Worm (Caenorhabditis elegans) whole organism, L1 larva: Measurements from ENCODE around the gene rnh-2.

Experiments
- C04F5.9 ChIP-seq: sonication (generic microtip); optimal IDR thresholded peaks from 2 replicates; lab custom pipeline; 2016; ENCODE audit warnings: missing genetic modification characterization, missing compliant biosample characterization
- C16A3.4 ChIP-seq: fragments of 150-350 bp; optimal IDR thresholded peaks from 2 replicates; lab custom pipeline; 2014; ENCODE audit warnings: missing biosample characterization, missing genetic modification characterization
- aha-1 ChIP-seq: fragments of 150-350 bp; optimal IDR thresholded peaks from 2 replicates; lab custom pipeline; 2014; ENCODE audit warnings: missing biosample characterization, missing genetic modification characterization
- alr-1 ChIP-seq: fragments of 200-800 bp; sonication (Bioruptor generic); optimal IDR thresholded peaks from 2 replicates; lab custom pipeline; 2018; ENCODE audit warnings: borderline replicate concordance, mild to moderate bottlenecking, missing genetic modification characterization, missing compliant biosample characterization
- aly-2 ChIP-seq: fragments of 150-350 bp; optimal IDR thresholded peaks from 2 replicates; lab custom pipeline; 2014; ENCODE audit warnings: missing biosample characterization, missing genetic modification characterization
- blmp-1 ChIP-seq: fragments of 150-350 bp; optimal IDR thresholded peaks from 2 replicates; lab custom pipeline; 2014; ENCODE audit warnings: missing biosample characterization, missing genetic modification characterization
- ceh-8 ChIP-seq: fragments of 200-800 bp; sonication (Bioruptor generic); optimal IDR thresholded peaks from 2 replicates; lab custom pipeline; 2018; ENCODE audit warnings: mild to moderate bottlenecking, missing genetic modification characterization, moderate library complexity, missing compliant biosample characterization
- ceh-82 ChIP-seq, 3 experiments: fragments of 150-350 bp in 1 of 3; sonication (generic microtip) in 2 of 3; optimal IDR thresholded peaks; 2 replicates each; lab custom pipeline; 2014 to 2017; ENCODE audit warnings: missing biosample characterization in 3 of 3, missing genetic modification characterization in 3 of 3
- ceh-90 ChIP-seq: sonication (generic microtip); optimal IDR thresholded peaks from 2 replicates; lab custom pipeline; 2016; ENCODE audit warnings: missing genetic modification characterization, missing compliant biosample characterization
- efl-1 ChIP-seq, 4 experiments: fragments of 150-350 bp; optimal IDR thresholded peaks in 3 of 4; peaks in 1 of 4; 1 replicate in 1 of 4; 2 replicates in 3 of 4; lab custom pipeline; 2014; ENCODE audit warnings: missing biosample characterization in 2 of 4, missing genetic modification characterization in 2 of 4, missing genetic modification reagents in 2 of 4
- egl-13 ChIP-seq: sonication (generic microtip); optimal IDR thresholded peaks from 2 replicates; lab custom pipeline; 2016; ENCODE audit warnings: missing genotype, missing genetic modification reagents, missing genetic modification characterization, missing compliant biosample characterization
- egl-27 ChIP-seq, 2 experiments: fragments of 150-350 bp in 1 of 2; sonication (generic microtip); optimal IDR thresholded peaks; 3 replicates each; lab custom pipeline; 2017 to 2018; ENCODE audit warnings: missing biosample characterization in 2 of 2, missing genetic modification characterization in 2 of 2, missing genetic modification reagents in 2 of 2
- ets-5 ChIP-seq: fragments of 200-800 bp; sonication (Bioruptor generic); IDR thresholded peaks from 2 replicates; pipeline ENCODE4 v1.3.6; 2022; ENCODE audit warnings: missing genetic modification characterization, missing compliant biosample characterization
- fkh-10 ChIP-seq: sonication (generic microtip); optimal IDR thresholded peaks from 2 replicates; lab custom pipeline; 2017; ENCODE audit warnings: missing biosample characterization, missing genetic modification reagents, missing genetic modification characterization
- fkh-8 ChIP-seq: sonication (generic microtip); optimal IDR thresholded peaks from 2 replicates; lab custom pipeline; 2016; ENCODE audit warnings: mild to moderate bottlenecking, missing genetic modification characterization, missing compliant biosample characterization
- fos-1 ChIP-seq: fragments of 150-350 bp; optimal IDR thresholded peaks from 2 replicates; lab custom pipeline; 2014; ENCODE audit warnings: missing biosample characterization, missing genetic modification characterization
- hlh-17 ChIP-seq: fragments of 200-800 bp; sonication (Bioruptor generic); optimal IDR thresholded peaks from 2 replicates; lab custom pipeline; 2018; ENCODE audit warnings: missing genetic modification characterization, mild to moderate bottlenecking, missing compliant biosample characterization, moderate library complexity, borderline replicate concordance
- hlh-4 ChIP-seq: sonication (generic microtip); optimal IDR thresholded peaks from 2 replicates; lab custom pipeline; 2016; ENCODE audit warnings: mild to moderate bottlenecking, missing genetic modification characterization, missing compliant biosample characterization
- isw-1 ChIP-seq: fragments of 200-800 bp; sonication (Bioruptor generic); IDR thresholded peaks from 2 replicates; pipeline ENCODE4 v1.3.6; 2022; ENCODE audit warnings: missing genetic modification characterization, missing compliant biosample characterization
- jun-1 ChIP-seq: fragments of 150-350 bp; optimal IDR thresholded peaks from 2 replicates; lab custom pipeline; 2014; ENCODE audit warnings: missing biosample characterization, missing genetic modification reagents, missing genetic modification characterization
- lin-13 ChIP-seq: fragments of 150-350 bp; optimal IDR thresholded peaks from 2 replicates; lab custom pipeline; 2014; ENCODE audit warnings: missing biosample characterization, missing genetic modification reagents, missing genetic modification characterization
- lin-14 ChIP-seq: fragments of 200-800 bp; sonication (Bioruptor generic); optimal IDR thresholded peaks from 2 replicates; lab custom pipeline; 2018; ENCODE audit warnings: mild to moderate bottlenecking, missing genetic modification characterization, moderate library complexity, missing compliant biosample characterization
- lin-35 ChIP-seq, 2 experiments: fragments of 150-350 bp; optimal IDR thresholded peaks; 2 replicates each; lab custom pipeline; 2014; ENCODE audit warnings: missing biosample characterization in 2 of 2, missing genetic modification characterization in 2 of 2, missing genetic modification reagents in 2 of 2
- lir-3 ChIP-seq: sonication (generic microtip); optimal IDR thresholded peaks from 2 replicates; lab custom pipeline; 2016; ENCODE audit warnings: mild to moderate bottlenecking, missing genetic modification characterization, moderate library complexity, missing compliant biosample characterization; ENCODE audit not compliant: poor library complexity
- lsy-2 ChIP-seq, 2 experiments: fragments of 150-350 bp; optimal IDR thresholded peaks; 2 replicates each; lab custom pipeline; 2014; ENCODE audit warnings: missing biosample characterization in 2 of 2, missing genetic modification characterization in 2 of 2
- mab-9 ChIP-seq: fragments of 200-800 bp; sonication (Bioruptor generic); IDR thresholded peaks from 2 replicates; pipeline ENCODE4 v1.3.6; 2022; ENCODE audit warnings: missing genetic modification reagents, missing genetic modification characterization, missing compliant biosample characterization
- mdl-1 ChIP-seq, 2 experiments: fragments of 150-350 bp; optimal IDR thresholded peaks; 2 replicates each; lab custom pipeline; 2014 to 2017; ENCODE audit warnings: missing biosample characterization in 2 of 2, missing genetic modification characterization in 2 of 2, inconsistent platforms in 1 of 2
- nhr-19 ChIP-seq: fragments of 200-800 bp; sonication (Bioruptor generic); conservative IDR thresholded peaks from 2 replicates; pipeline ENCODE4 v1.3.6; 2022; ENCODE audit warnings: missing genetic modification characterization, missing compliant biosample characterization
- nhr-20 ChIP-seq: sonication (generic microtip); optimal IDR thresholded peaks from 2 replicates; lab custom pipeline; 2016; ENCODE audit warnings: mild to moderate bottlenecking, missing genetic modification characterization, missing compliant biosample characterization
- nhr-28 ChIP-seq: fragments of 150-350 bp; optimal IDR thresholded peaks from 2 replicates; lab custom pipeline; 2014; ENCODE audit warnings: missing biosample characterization, missing genetic modification characterization
- nhr-71 ChIP-seq: sonication (generic microtip); optimal IDR thresholded peaks from 2 replicates; lab custom pipeline; 2016; ENCODE audit warnings: mild to moderate bottlenecking, missing genetic modification characterization, moderate library complexity, missing compliant biosample characterization
- nhr-76 ChIP-seq: sonication (generic microtip); optimal IDR thresholded peaks from 2 replicates; lab custom pipeline; 2017; ENCODE audit warnings: missing biosample characterization, missing genetic modification characterization
- nhr-84 ChIP-seq: sonication (generic microtip); optimal IDR thresholded peaks from 2 replicates; lab custom pipeline; 2017; ENCODE audit warnings: missing biosample characterization, missing genetic modification characterization
- pax-3 ChIP-seq: fragments of 200-800 bp; sonication (Bioruptor generic); optimal IDR thresholded peaks from 2 replicates; lab custom pipeline; 2018; ENCODE audit warnings: mild to moderate bottlenecking, missing genetic modification characterization, moderate library complexity, missing compliant biosample characterization
- rnt-1 ChIP-seq: sonication (generic microtip); optimal IDR thresholded peaks from 2 replicates; lab custom pipeline; 2016; ENCODE audit warnings: mild to moderate bottlenecking, missing genetic modification characterization, moderate library complexity, missing compliant biosample characterization
- skn-1 ChIP-seq: fragments of 150-350 bp; optimal IDR thresholded peaks from 2 replicates; lab custom pipeline; 2014; ENCODE audit warnings: missing biosample characterization, missing genetic modification characterization
- snpc-4 ChIP-seq: fragments of 150-350 bp; optimal IDR thresholded peaks from 2 replicates; lab custom pipeline; 2014; ENCODE audit warnings: missing biosample characterization, missing genetic modification characterization
- snu-23 ChIP-seq: sonication (generic microtip); optimal IDR thresholded peaks from 2 replicates; lab custom pipeline; 2016; ENCODE audit warnings: missing genetic modification characterization, missing compliant biosample characterization
- sox-4 ChIP-seq: sonication (generic microtip); optimal IDR thresholded peaks from 2 replicates; lab custom pipeline; 2016; ENCODE audit warnings: missing genetic modification characterization, missing compliant biosample characterization
- sup-37 ChIP-seq: fragments of 200-800 bp; sonication (Bioruptor generic); optimal IDR thresholded peaks from 2 replicates; lab custom pipeline; 2018; ENCODE audit warnings: mild to moderate bottlenecking, missing genetic modification characterization, missing compliant biosample characterization
- unc-62 ChIP-seq: fragments of 150-350 bp; optimal IDR thresholded peaks from 2 replicates; lab custom pipeline; 2014; ENCODE audit warnings: missing biosample characterization, missing genetic modification reagents, missing genetic modification characterization
- unc-86 ChIP-seq: sonication (generic microtip); optimal IDR thresholded peaks from 2 replicates; lab custom pipeline; 2016; ENCODE audit warnings: missing genetic modification characterization, missing compliant biosample characterization
- vab-15 ChIP-seq: sonication (generic microtip); optimal IDR thresholded peaks from 2 replicates; lab custom pipeline; 2017; ENCODE audit warnings: missing genotype, mild to moderate bottlenecking, missing genetic modification characterization, missing compliant biosample characterization
- zag-1 ChIP-seq: fragments of 150-350 bp; optimal IDR thresholded peaks from 2 replicates; lab custom pipeline; 2014; ENCODE audit warnings: missing biosample characterization, missing genetic modification characterization
- ztf-4 ChIP-seq: fragments of 150-350 bp; optimal IDR thresholded peaks from 2 replicates; lab custom pipeline; 2014; ENCODE audit warnings: missing biosample characterization, missing genetic modification characterization

The rnh-2 gene

ce11 chrII:8485603-8486002, 31.3 kb upstream of the rnh-2 start, which contains the start of gene gbh-2 (continued):
- no peak for TF ChIP-seq nhr-28
- TF ChIP-seq alr-1 (tag; lab: Kevin White, UChicago) = no peak
- peak; percentile 86 for TF ChIP-seq nhr-71 (tag; lab: Kevin White, UChicago)
- no peak for TF ChIP-seq C04F5.9
- TF ChIP-seq nhr-76 (tag; lab: Kevin White, UChicago) = no peak
- no peak for TF ChIP-seq unc-86
- no peak for TF ChIP-seq fkh-8 (tag; lab: Kevin White, UChicago)
- no peak for TF ChIP-seq skn-1 (tag; lab: Kevin White, UChicago)
- no peak for TF ChIP-seq mab-9 (GFP tag; lab: Robert Waterston, UW)
- TF ChIP-seq lin-35 (GFP tag; optimal IDR thresholded peaks at IDR 0.05; lab: Kevin White, UChicago) = peak in 1 of 2 experiments; percentile 72
- no peak for TF ChIP-seq ceh-82 (tag; optimal IDR thresholded peaks at IDR 0.05; lab: Kevin White, UChicago)
- no peak for TF ChIP-seq vab-15 (tag; lab: Kevin White, UChicago)
- TF ChIP-seq fos-1 = no peak
- TF ChIP-seq unc-62 (GFP tag; lab: Kevin White, UChicago) = no peak
- no peak for TF ChIP-seq fkh-10 (GFP tag; lab: Kevin White, UChicago)
- no peak for TF ChIP-seq egl-27 (tag; optimal IDR thresholded peaks at IDR 0.05; lab: Kevin White, UChicago)
- TF ChIP-seq ztf-4 (tag; lab: Kevin White, UChicago) = no peak
- no peak for TF ChIP-seq aly-2 (tag; lab: Kevin White, UChicago)
- TF ChIP-seq zag-1 (tag; lab: Kevin White, UChicago) = no peak
- TF ChIP-seq ets-5 = no peak
- no peak for TF ChIP-seq hlh-17 (GFP tag; lab: Kevin White, UChicago)
- TF ChIP-seq nhr-84 (tag; lab: Kevin White, UChicago) = no peak
- no peak for TF ChIP-seq snpc-4 (tag; lab: Kevin White, UChicago)
- no peak for TF ChIP-seq C16A3.4 (tag; lab: Kevin White, UChicago)
- no peak for TF ChIP-seq sox-4
- TF ChIP-seq ceh-90 (tag; lab: Kevin White, UChicago) = no peak
- TF ChIP-seq ceh-8 (GFP tag; lab: Kevin White, UChicago) = no peak
- TF ChIP-seq pax-3 = no peak
- peak; percentile 39 for TF ChIP-seq blmp-1 (tag; lab: Kevin White, UChicago)
- no peak for TF ChIP-seq jun-1 (tag; lab: Kevin White, UChicago)
- peak; percentile 90 for TF ChIP-seq nhr-20 (tag; lab: Kevin White, UChicago)
- TF ChIP-seq lin-13 (GFP tag; lab: Kevin White, UChicago) = no peak

- TF ChIP-seq isw-1 (no peak), lir-3 (tag; lab: Kevin White, UChicago) (no peak), efl-1 (optimal IDR thresholded peaks at IDR 0.05; lab: Kevin White, UChicago) (no peak), efl-1 (GFP tag; optimal IDR thresholded peaks at IDR 0.05 in 1 of 2; lab: Kevin White, UChicago) (peak in 1 of 2 experiments; percentile 68)
These were observed 28.8 kb upstream of the rnh-2 start for ce11 chrII:8488123-8488522.

- TF ChIP-seq snu-23 (GFP tag; lab: Kevin White, UChicago) (no peak), blmp-1 (tag; lab: Kevin White, UChicago) (peak; percentile 64)
These were observed 22.7 kb upstream of the rnh-2 start, which contains the start of gene M05D6.9 for ce11 chrII:8494228-8494717. Gene M05D6.9, plus strand, starts transcription at chrII:8494278.

ce11 chrII:8496184-8496583, 20.8 kb upstream of the rnh-2 start:
- TF ChIP-seq unc-86 (no peak), hlh-4 (tag; lab: Kevin White, UChicago) (no peak), egl-13 (tag; lab: Kevin White, UChicago) (no peak), lin-13 (GFP tag; lab: Kevin White, UChicago) (no peak), mdl-1 (tag; optimal IDR thresholded peaks at IDR 0.05; lab: Kevin White, UChicago) (no peak), nhr-19 (GFP tag; lab: Robert Waterston, UW) (0 out of 2 replicates have a peak, but pooled peaks have one; percentile 31), fkh-8 (tag; lab: Kevin White, UChicago) (no peak), isw-1 (no peak), hlh-17 (GFP tag; lab: Kevin White, UChicago) (no peak), lsy-2 (tag; optimal IDR thresholded peaks at IDR 0.05; lab: Kevin White, UChicago) (peak in 1 of 2 experiments; percentile 25), egl-27 (tag; optimal IDR thresholded peaks at IDR 0.05; lab: Kevin White, UChicago) (no peak), sup-37 (GFP tag; lab: Kevin White, UChicago) (no peak), lin-14 (GFP tag; lab: Kevin White, UChicago) (peak; percentile 74), ztf-4 (tag; lab: Kevin White, UChicago) (no peak), nhr-71 (tag; lab: Kevin White, UChicago) (peak; percentile 28), rnt-1 (tag; lab: Kevin White, UChicago) (peak; percentile 56), efl-1 (optimal IDR thresholded peaks at IDR 0.05; lab: Kevin White, UChicago) (no peak), efl-1 (GFP tag; optimal IDR thresholded peaks at IDR 0.05 in 1 of 2; lab: Kevin White, UChicago) (peak in 1 of 2 experiments; percentile 58), aha-1 (tag; lab: Kevin White, UChicago) (no peak)
